Worm (Caenorhabditis elegans) whole organism, L4 larva: ENCODE measurements around the gene F58D2.5.

ENCODE experiments used
- D1046.2 ChIP-seq: fragments of 200-800 bp; sonication (Bioruptor generic); IDR thresholded peaks from 2 replicates; pipeline ENCODE4 v1.3.6; 2022; ENCODE audit warnings: missing genetic modification characterization, missing compliant biosample characterization
- F10B5.3 ChIP-seq: sonication (generic microtip); optimal IDR thresholded peaks from 2 replicates; lab custom pipeline; 2016; ENCODE audit warnings: mild to moderate bottlenecking, missing genetic modification characterization, missing compliant biosample characterization
- F49E8.2 ChIP-seq: sonication (generic microtip); optimal IDR thresholded peaks from 2 replicates; lab custom pipeline; 2016; ENCODE audit warnings: missing compliant biosample characterization, mild to moderate bottlenecking, missing genetic modification characterization, borderline replicate concordance
- T20F7.1 ChIP-seq: fragments of 200-800 bp; sonication (Bioruptor generic); optimal IDR thresholded peaks from 2 replicates; lab custom pipeline; 2018; ENCODE audit warnings: mild to moderate bottlenecking, missing genetic modification characterization, missing compliant biosample characterization
- T26A8.4 ChIP-seq: fragments of 200-800 bp; sonication (Bioruptor generic); IDR thresholded peaks from 2 replicates; pipeline ENCODE4 v1.3.6; 2022; ENCODE audit warnings: missing genetic modification characterization, missing compliant biosample characterization
- Y48G9A.11 ChIP-seq: fragments of 200-800 bp; sonication (Bioruptor generic); IDR thresholded peaks from 2 replicates; pipeline ENCODE4 v1.3.6; 2022; ENCODE audit warnings: missing genetic modification reagents, missing genetic modification characterization, missing compliant biosample characterization
- Y75B8A.6 ChIP-seq: fragments of 200-800 bp; sonication (Bioruptor generic); IDR thresholded peaks from 2 replicates; pipeline ENCODE4 v1.3.6; 2022; ENCODE audit warnings: missing genetic modification reagents, missing genetic modification characterization, missing compliant biosample characterization
- ceh-28 ChIP-seq: fragments of 150-350 bp; optimal IDR thresholded peaks from 2 replicates; lab custom pipeline; 2014; ENCODE audit warnings: missing biosample characterization, missing genetic modification reagents, missing genetic modification characterization
- ceh-44 ChIP-seq: fragments of 200-800 bp; sonication (Bioruptor generic); IDR thresholded peaks from 2 replicates; pipeline ENCODE4 v1.3.6; 2022; ENCODE audit warnings: missing genetic modification reagents, missing genetic modification characterization, missing compliant biosample characterization
- ceh-62 ChIP-seq: sonication (generic microtip); optimal IDR thresholded peaks from 2 replicates; lab custom pipeline; 2017; ENCODE audit warnings: missing biosample characterization, missing genetic modification characterization
- ceh-82 ChIP-seq: sonication (generic microtip); optimal IDR thresholded peaks from 2 replicates; lab custom pipeline; 2017; ENCODE audit warnings: missing biosample characterization, missing genetic modification characterization
- cey-2 ChIP-seq: sonication (generic microtip); optimal IDR thresholded peaks from 3 replicates; lab custom pipeline; 2017; ENCODE audit warnings: missing genetic modification characterization, mild to moderate bottlenecking, missing compliant biosample characterization, antibody characterized with exemption, borderline replicate concordance; ENCODE audit not compliant: insufficient read depth
- ctbp-1 ChIP-seq: fragments of 200-800 bp; sonication (Bioruptor generic); IDR thresholded peaks from 2 replicates; pipeline ENCODE4 v1.3.6; 2022; ENCODE audit warnings: missing genetic modification reagents, missing genetic modification characterization, missing compliant biosample characterization
- daf-19 ChIP-seq: fragments of 200-800 bp; sonication (Bioruptor generic); conservative IDR thresholded peaks from 2 replicates; pipeline ENCODE4 v1.3.6; 2022; ENCODE audit warnings: missing genetic modification characterization, missing compliant biosample characterization
- dmd-8 ChIP-seq: fragments of 200-800 bp; sonication (Bioruptor generic); IDR thresholded peaks from 2 replicates; pipeline ENCODE4 v1.3.6; 2022; ENCODE audit warnings: missing genetic modification characterization, missing compliant biosample characterization
- dpl-1 ChIP-seq: fragments of 150-350 bp; optimal IDR thresholded peaks from 2 replicates; lab custom pipeline; 2014; ENCODE audit warnings: missing biosample characterization, missing genetic modification reagents, missing genetic modification characterization
- dve-1 ChIP-seq: sonication (generic microtip); optimal IDR thresholded peaks from 2 replicates; lab custom pipeline; 2017; ENCODE audit warnings: antibody characterized with exemption, mild to moderate bottlenecking, missing genetic modification characterization, missing compliant biosample characterization; ENCODE audit not compliant: insufficient read depth
- egl-27 ChIP-seq: sonication (generic microtip); optimal IDR thresholded peaks from 3 replicates; lab custom pipeline; 2017; ENCODE audit warnings: missing biosample characterization, missing genetic modification reagents, missing genetic modification characterization
- egl-43 ChIP-seq: fragments of 200-800 bp; sonication (Bioruptor generic); IDR thresholded peaks from 2 replicates; pipeline ENCODE4 v1.3.6; 2022; ENCODE audit warnings: missing genetic modification reagents, missing genetic modification characterization, missing compliant biosample characterization
- gei-8 ChIP-seq: fragments of 200-800 bp; sonication (Bioruptor generic); optimal IDR thresholded peaks from 2 replicates; lab custom pipeline; 2018; ENCODE audit warnings: mild to moderate bottlenecking, missing genetic modification characterization, missing compliant biosample characterization
- lim-7 ChIP-seq: fragments of 200-800 bp; sonication (Bioruptor generic); IDR thresholded peaks from 2 replicates; pipeline ENCODE4 v1.3.6; 2022; ENCODE audit warnings: missing genetic modification characterization, missing compliant biosample characterization
- lin-1 ChIP-seq: fragments of 200-800 bp; sonication (Bioruptor generic); IDR thresholded peaks from 2 replicates; pipeline ENCODE4 v1.3.6; 2022; ENCODE audit warnings: missing genetic modification reagents, missing genetic modification characterization, missing compliant biosample characterization
- lin-15B ChIP-seq: fragments of 150-350 bp; sonication (generic microtip); optimal IDR thresholded peaks from 3 replicates; lab custom pipeline; 2014; ENCODE audit warnings: missing biosample characterization, missing genetic modification characterization
- lin-38 ChIP-seq: fragments of 200-800 bp; sonication (Bioruptor generic); IDR thresholded peaks from 2 replicates; pipeline ENCODE4 v1.3.6; 2022; ENCODE audit warnings: missing genetic modification reagents, missing genetic modification characterization, missing compliant biosample characterization
- lir-3 ChIP-seq: sonication (generic microtip); optimal IDR thresholded peaks from 2 replicates; lab custom pipeline; 2016; ENCODE audit warnings: mild to moderate bottlenecking, missing genetic modification characterization, missing compliant biosample characterization
- lsy-2 ChIP-seq, 2 experiments: fragments of 150-350 bp in 1 of 2; sonication (generic microtip) in 1 of 2; optimal IDR thresholded peaks; 2 replicates each; lab custom pipeline; 2014 to 2017; ENCODE audit warnings: missing biosample characterization in 2 of 2, missing genetic modification characterization in 2 of 2
- madf-5 ChIP-seq, 2 experiments: fragments of 200-800 bp; sonication (Bioruptor generic); IDR thresholded peaks; 2 replicates each; pipeline ENCODE4 v1.3.6; 2022; ENCODE audit warnings: missing compliant biosample characterization in 2 of 2, missing genetic modification characterization in 2 of 2
- madf-9 ChIP-seq: fragments of 200-800 bp; sonication (Bioruptor generic); conservative IDR thresholded peaks from 2 replicates; pipeline ENCODE4 v1.3.6; 2022; ENCODE audit warnings: missing genetic modification reagents, missing genetic modification characterization, missing compliant biosample characterization
- mdl-1 ChIP-seq, 2 experiments: fragments of 150-350 bp in 1 of 2; sonication (generic microtip) in 1 of 2; optimal IDR thresholded peaks; 2 replicates each; lab custom pipeline; 2014 to 2017; ENCODE audit warnings: missing biosample characterization in 2 of 2, missing genetic modification characterization in 2 of 2
- mep-1 ChIP-seq: fragments of 150-350 bp; sonication (generic microtip); optimal IDR thresholded peaks from 3 replicates; lab custom pipeline; 2014; ENCODE audit warnings: missing biosample characterization, missing genetic modification characterization
- mxl-3 ChIP-seq: fragments of 200-800 bp; sonication (Bioruptor generic); optimal IDR thresholded peaks from 2 replicates; lab custom pipeline; 2018; ENCODE audit warnings: mild to moderate bottlenecking, missing genetic modification characterization, missing compliant biosample characterization
- nhr-102 ChIP-seq: sonication (generic microtip); optimal IDR thresholded peaks from 2 replicates; lab custom pipeline; 2016; ENCODE audit warnings: mild to moderate bottlenecking, missing genetic modification characterization, moderate library complexity, missing compliant biosample characterization
- nhr-111 ChIP-seq: fragments of 200-800 bp; sonication (Bioruptor generic); optimal IDR thresholded peaks from 2 replicates; lab custom pipeline; 2018; ENCODE audit warnings: mild to moderate bottlenecking, missing genetic modification characterization, missing compliant biosample characterization
- nhr-28 ChIP-seq: fragments of 150-350 bp; optimal IDR thresholded peaks from 2 replicates; lab custom pipeline; 2014; ENCODE audit warnings: missing biosample characterization, missing genetic modification characterization
- nhr-42 ChIP-seq: fragments of 200-800 bp; sonication (Bioruptor generic); IDR thresholded peaks from 2 replicates; pipeline ENCODE4 v1.3.6; 2022; ENCODE audit warnings: missing genetic modification characterization, missing compliant biosample characterization
- nhr-6 ChIP-seq: fragments of 150-350 bp; optimal IDR thresholded peaks from 2 replicates; lab custom pipeline; 2014; ENCODE audit warnings: missing biosample characterization, missing genetic modification characterization
- nhr-77 ChIP-seq: fragments of 150-350 bp; optimal IDR thresholded peaks from 2 replicates; lab custom pipeline; 2014; ENCODE audit warnings: missing biosample characterization, missing genetic modification characterization
- pqm-1 ChIP-seq: sonication (generic microtip); optimal IDR thresholded peaks from 2 replicates; lab custom pipeline; 2017; ENCODE audit warnings: missing biosample characterization, missing genetic modification characterization
- rbr-2 ChIP-seq: sonication (generic microtip); optimal IDR thresholded peaks from 2 replicates; lab custom pipeline; 2016; ENCODE audit warnings: missing genotype, missing genetic modification characterization, missing compliant biosample characterization
- snpc-1.2 ChIP-seq: fragments of 200-800 bp; sonication (Bioruptor generic); IDR thresholded peaks from 2 replicates; pipeline ENCODE4 v1.3.6; 2022; ENCODE audit warnings: missing genetic modification reagents, missing genetic modification characterization, missing compliant biosample characterization
- spr-1 ChIP-seq: sonication (generic microtip); optimal IDR thresholded peaks from 2 replicates; lab custom pipeline; 2016; ENCODE audit warnings: mild to moderate bottlenecking, missing genetic modification characterization, missing compliant biosample characterization
- spr-3 ChIP-seq: fragments of 200-800 bp; sonication (Bioruptor generic); optimal IDR thresholded peaks from 2 replicates; lab custom pipeline; 2018; ENCODE audit warnings: mild to moderate bottlenecking, missing genetic modification characterization, missing compliant biosample characterization
- tra-1 ChIP-seq: fragments of 200-800 bp; sonication (Bioruptor generic); IDR thresholded peaks from 2 replicates; pipeline ENCODE4 v1.3.6; 2022; ENCODE audit warnings: missing genetic modification reagents, missing genetic modification characterization, missing compliant biosample characterization
- unc-130 ChIP-seq: sonication (generic microtip); optimal IDR thresholded peaks from 2 replicates; lab custom pipeline; 2016; ENCODE audit warnings: missing genetic modification reagents, missing genetic modification characterization, missing compliant biosample characterization
- unc-62 ChIP-seq, 3 experiments: fragments of 150-350 bp in 1 of 3; sonication (generic microtip); optimal IDR thresholded peaks in 2 of 3; peaks in 1 of 3; 1 replicate in 1 of 3; 2 replicates in 2 of 3; lab custom pipeline; 2014 to 2017; ENCODE audit warnings: missing biosample characterization in 3 of 3, missing genetic modification characterization in 3 of 3, missing genetic modification reagents in 3 of 3, missing genotype in 1 of 3
- zfp-3 ChIP-seq: fragments of 200-800 bp; sonication (Bioruptor generic); conservative IDR thresholded peaks from 2 replicates; pipeline ENCODE4 v1.3.6; 2022; ENCODE audit warnings: missing genetic modification reagents, missing genetic modification characterization, missing compliant biosample characterization
- zip-11 ChIP-seq: fragments of 200-800 bp; sonication (Bioruptor generic); IDR thresholded peaks from 2 replicates; pipeline ENCODE4 v1.3.6; 2022; ENCODE audit warnings: missing genetic modification characterization, missing compliant biosample characterization
- zip-2 ChIP-seq: fragments of 150-350 bp; optimal IDR thresholded peaks from 2 replicates; lab custom pipeline; 2014; ENCODE audit warnings: missing biosample characterization, missing genetic modification characterization
- ztf-11 ChIP-seq: fragments of 150-350 bp; optimal IDR thresholded peaks from 2 replicates; lab custom pipeline; 2014; ENCODE audit warnings: missing biosample characterization, missing genetic modification characterization

F58D2.5 gene

ce11 chrIV:13240078-13240841 is 47.1 kb upstream of the F58D2.5 start, which contains the start of gene rpl-12 (continued):
- TF ChIP-seq nhr-6 (tag; lab: Kevin White, UChicago) (peak; percentile 99), egl-43 (GFP tag; lab: Robert Waterston, UW) (peak; percentile 92), egl-27 (tag; lab: Kevin White, UChicago) (no peak), lim-7 (GFP tag; lab: Robert Waterston, UW) (peak; percentile 54; the same call in 1 of the 2 replicates), nhr-28 (peak; percentile 96), F49E8.2 (tag; lab: Kevin White, UChicago) (peak; percentile 83), mdl-1 (tag; optimal IDR thresholded peaks at IDR 0.05; lab: Kevin White, UChicago) (peak in 1 of 2 experiments; percentile 89), dmd-8 (GFP tag; lab: Robert Waterston, UW) (0 out of 2 replicates have a peak, but pooled peaks have one; percentile 41), spr-1 (tag; lab: Kevin White, UChicago) (peak; percentile 97), mxl-3 (GFP tag; lab: Kevin White, UChicago) (no peak), ceh-44 (GFP tag; lab: Robert Waterston, UW) (peak; percentile 81; the same call in 1 of the 2 replicates), dpl-1 (GFP tag; lab: Kevin White, UChicago) (peak; percentile 98), unc-130 (GFP tag; lab: Kevin White, UChicago) (peak; percentile 94), spr-3 (GFP tag; lab: Kevin White, UChicago) (peak; percentile 97), dve-1 (tag; lab: Kevin White, UChicago) (peak; percentile 100), mep-1 (tag; lab: Kevin White, UChicago) (peak; percentile 99), zip-11 (no peak), madf-5 (GFP tag; IDR thresholded peaks at IDR 0.05; lab: Robert Waterston, UW) (peak; percentile 54 to 83; a peak in 3 of 4 replicates), ceh-82 (tag; lab: Kevin White, UChicago) (peak; percentile 22), lin-15B (tag; lab: Kevin White, UChicago) (peak; percentile 97), ztf-11 (tag; lab: Kevin White, UChicago) (no peak), rbr-2 (tag; lab: Kevin White, UChicago) (peak; percentile 98), nhr-42 (GFP tag; lab: Robert Waterston, UW) (peak; percentile 98), ctbp-1 (GFP tag; lab: Robert Waterston, UW) (peak; percentile 96), daf-19 (peak; percentile 93), ceh-28 (tag; lab: Kevin White, UChicago) (peak; percentile 16), zfp-3 (GFP tag; lab: Robert Waterston, UW) (peak; percentile 97), pqm-1 (peak; percentile 49), unc-62 (GFP tag; optimal IDR thresholded peaks at IDR 0.05 in 1 of 2; lab: Kevin White, UChicago) (peak; percentile 18 to 100), unc-62 (tag; optimal IDR thresholded peaks at IDR 0.05; lab: Kevin White, UChicago) (no peak), tra-1 (GFP tag; lab: Robert Waterston, UW) (peak; percentile 98), D1046.2 (GFP tag; lab: Robert Waterston, UW) (peak; percentile 96), madf-9 (GFP tag; lab: Robert Waterston, UW) (peak; percentile 97), lin-38 (peak; percentile 100), lin-1 (GFP tag; lab: Robert Waterston, UW) (peak; percentile 90), T20F7.1 (GFP tag; lab: Kevin White, UChicago) (peak; percentile 96), lsy-2 (tag; optimal IDR thresholded peaks at IDR 0.05; lab: Kevin White, UChicago) (peak; percentile 93 to 98), F10B5.3 (tag; lab: Kevin White, UChicago) (peak; percentile 90), cey-2 (tag; lab: Kevin White, UChicago) (peak; percentile 53), snpc-1.2 (GFP tag; lab: Robert Waterston, UW) (peak; percentile 74), Y48G9A.11 (peak; percentile 87), T26A8.4 (GFP tag; lab: Robert Waterston, UW) (peak; percentile 98), lir-3 (tag; lab: Kevin White, UChicago) (peak; percentile 41), nhr-102 (tag; lab: Kevin White, UChicago) (peak; percentile 98), nhr-77 (tag; lab: Kevin White, UChicago) (peak; percentile 98), zip-2 (tag; lab: Kevin White, UChicago) (peak; percentile 88), Y75B8A.6 (GFP tag; lab: Robert Waterston, UW) (peak; percentile 97), ceh-62 (tag; lab: Kevin White, UChicago) (no peak), nhr-111 (GFP tag; lab: Kevin White, UChicago) (no peak), gei-8 (GFP tag; lab: Kevin White, UChicago) (peak; percentile 23)
